Fruit fly (Drosophila melanogaster) whole organism, wandering third instar larva: ENCODE results near the gene Sf3b2.

Source experiments
- Abd-B ChIP-seq: fragments of >200 bp; optimal IDR thresholded peaks from 2 replicates; lab custom pipeline; 2017; ENCODE audit warnings: missing biosample characterization, missing genetic modification characterization
- CG32264 ChIP-seq: fragments of 200-800 bp; sonication (Bioruptor generic); optimal IDR thresholded peaks from 2 replicates; lab custom pipeline; 2016; ENCODE audit warnings: missing biosample characterization, missing genetic modification characterization
- CG9705 ChIP-seq: fragments of 200-800 bp; sonication (Bioruptor generic); optimal IDR thresholded peaks from 2 replicates; lab custom pipeline; 2018; ENCODE audit warnings: missing biosample characterization, mild to moderate bottlenecking, missing genetic modification characterization
- CrebA ChIP-seq: fragments of 200-800 bp; sonication (Bioruptor generic); optimal IDR thresholded peaks from 2 replicates; lab custom pipeline; 2016; ENCODE audit warnings: missing biosample characterization, mild to moderate bottlenecking, missing genetic modification characterization, borderline replicate concordance
- Dfd ChIP-seq: fragments of >200 bp; optimal IDR thresholded peaks from 2 replicates; lab custom pipeline; 2017; ENCODE audit warnings: missing biosample characterization, missing genetic modification characterization
- Dif ChIP-seq: fragments of 200-275, 200-300 bp; sonication (Bioruptor generic); optimal IDR thresholded peaks from 2 replicates; lab custom pipeline; 2018; ENCODE audit warnings: missing biosample characterization, missing genetic modification characterization; ENCODE audit not compliant: partially characterized antibody
- GATAd ChIP-seq: sonication (Bioruptor generic); optimal IDR thresholded peaks from 2 replicates; lab custom pipeline; 2016; ENCODE audit warnings: missing biosample characterization, missing genetic modification characterization
- HLH106 ChIP-seq: fragments of 200-800 bp; optimal IDR thresholded peaks from 3 replicates; lab custom pipeline; 2019; ENCODE audit warnings: missing biosample characterization, mild to moderate bottlenecking, missing genetic modification characterization, moderate library complexity
- Hnf4 ChIP-seq: fragments of 200-800 bp; sonication (Bioruptor generic); optimal IDR thresholded peaks from 2 replicates; lab custom pipeline; 2016; ENCODE audit warnings: missing biosample characterization, mild to moderate bottlenecking, missing genetic modification characterization
- Hr78 ChIP-seq: fragments of >200 bp; optimal IDR thresholded peaks from 2 replicates; lab custom pipeline; 2017; ENCODE audit warnings: missing biosample characterization, missing genetic modification characterization
- Hr83 ChIP-seq: fragments of 200-300 bp; sonication (Bioruptor generic); optimal IDR thresholded peaks from 2 replicates; lab custom pipeline; 2016; ENCODE audit warnings: missing biosample characterization, mild to moderate bottlenecking, missing genetic modification characterization, moderate library complexity; ENCODE audit not compliant: poor library complexity, severe bottlenecking
- Jra ChIP-seq: sonication (Bioruptor generic); optimal IDR thresholded peaks from 2 replicates; lab custom pipeline; 2016; ENCODE audit warnings: missing biosample characterization, missing genetic modification characterization
- Mio ChIP-seq: sonication (Bioruptor generic); optimal IDR thresholded peaks from 2 replicates; lab custom pipeline; 2016; ENCODE audit warnings: missing biosample characterization, missing genetic modification characterization
- Myc ChIP-seq: fragments of >200 bp; optimal IDR thresholded peaks from 2 replicates; lab custom pipeline; 2017
- N ChIP-seq: fragments of >200 bp; optimal IDR thresholded peaks from 2 replicates; lab custom pipeline; 2018; ENCODE audit warnings: missing biosample characterization, missing external identifiers, missing genetic modification characterization
- OdsH ChIP-seq: fragments of 200-800 bp; sonication (Bioruptor generic); optimal IDR thresholded peaks from 2 replicates; lab custom pipeline; 2016; ENCODE audit warnings: missing biosample characterization, mild to moderate bottlenecking, missing genetic modification characterization
- Rel ChIP-seq, 2 experiments: fragments of 200-800 bp; sonication (Bioruptor generic) in 1 of 2; optimal IDR thresholded peaks; 2 replicates in 1 of 2; 3 replicates in 1 of 2; lab custom pipeline; 2016 to 2019; ENCODE audit warnings: mild to moderate bottlenecking in 2 of 2, missing biosample characterization in 2 of 2, missing genetic modification characterization in 2 of 2, moderate library complexity in 1 of 2
- Sp1 ChIP-seq: fragments of 200-800 bp; sonication (Bioruptor generic); optimal IDR thresholded peaks from 3 replicates; lab custom pipeline; 2019; ENCODE audit warnings: missing biosample characterization, mild to moderate bottlenecking, missing genetic modification characterization, moderate library complexity
- Vsx2 ChIP-seq: fragments of 200-300, 225-300 bp; sonication (Bioruptor generic); optimal IDR thresholded peaks from 2 replicates; lab custom pipeline; 2018; ENCODE audit warnings: missing biosample characterization, missing genetic modification characterization; ENCODE audit not compliant: partially characterized antibody
- br ChIP-seq: fragments of 200-800 bp; sonication (Bioruptor generic); optimal IDR thresholded peaks from 2 replicates; lab custom pipeline; 2016; ENCODE audit warnings: missing biosample characterization, missing genetic modification characterization
- brk ChIP-seq: fragments of 200-800 bp; sonication (Bioruptor generic); optimal IDR thresholded peaks from 2 replicates; lab custom pipeline; 2016; ENCODE audit warnings: missing biosample characterization, mild to moderate bottlenecking, missing genetic modification characterization
- dl ChIP-seq, 2 experiments: fragments of 175-275, 200-275 bp in 1 of 2; fragments of 200-275 bp in 1 of 2; sonication (Bioruptor generic); optimal IDR thresholded peaks; lab custom pipeline; 2018; ENCODE audit warnings: mild to moderate bottlenecking in 2 of 2, missing biosample characterization in 2 of 2, missing genetic modification characterization in 2 of 2, moderate library complexity in 2 of 2; ENCODE audit not compliant: partially characterized antibody in 2 of 2, insufficient read depth in 1 of 2
- dmrt93B ChIP-seq: fragments of 200-800 bp; sonication (Bioruptor generic); optimal IDR thresholded peaks from 2 replicates; lab custom pipeline; 2018; ENCODE audit warnings: missing biosample characterization, mild to moderate bottlenecking, missing genetic modification characterization
- dsf ChIP-seq: sonication (Bioruptor generic); optimal IDR thresholded peaks from 2 replicates; lab custom pipeline; 2016; ENCODE audit warnings: missing biosample characterization, missing genetic modification characterization, borderline replicate concordance
- ey ChIP-seq: fragments of 200-800 bp; sonication (Bioruptor generic); optimal IDR thresholded peaks from 2 replicates; lab custom pipeline; 2016; ENCODE audit warnings: missing biosample characterization, missing genetic modification characterization
- foxo ChIP-seq, 2 experiments: fragments of 200-800 bp; sonication (Bioruptor generic); optimal IDR thresholded peaks; 2 replicates in 1 of 2; 3 replicates in 1 of 2; lab custom pipeline; 2016 to 2017; ENCODE audit warnings: missing biosample characterization in 2 of 2, missing genetic modification characterization in 2 of 2
- fru ChIP-seq: fragments of 200-800 bp; sonication (Bioruptor generic); optimal IDR thresholded peaks from 3 replicates; lab custom pipeline; 2016; ENCODE audit warnings: missing biosample characterization, mild to moderate bottlenecking, missing genetic modification characterization
- h ChIP-seq: fragments of 200-800 bp; sonication (Bioruptor generic); optimal IDR thresholded peaks from 3 replicates; lab custom pipeline; 2016; ENCODE audit warnings: missing biosample characterization, mild to moderate bottlenecking, missing genetic modification characterization
- jim ChIP-seq: fragments of 175-275, 200-325 bp; sonication (Bioruptor generic); optimal IDR thresholded peaks from 2 replicates; lab custom pipeline; 2016; ENCODE audit warnings: missing biosample characterization, mild to moderate bottlenecking, missing genetic modification characterization
- lola ChIP-seq: fragments of >200 bp; optimal IDR thresholded peaks from 2 replicates; lab custom pipeline; 2017; ENCODE audit warnings: missing biosample characterization, missing genetic modification characterization
- pan ChIP-seq: fragments of >200 bp; optimal IDR thresholded peaks from 2 replicates; lab custom pipeline; 2017
- psq ChIP-seq: fragments of 200-800 bp; sonication (Bioruptor generic); optimal IDR thresholded peaks from 3 replicates; lab custom pipeline; 2017; ENCODE audit warnings: missing biosample characterization, mild to moderate bottlenecking, missing genetic modification characterization, moderate library complexity
- rgr ChIP-seq: fragments of 200-800 bp; sonication (Bioruptor generic); optimal IDR thresholded peaks from 3 replicates; lab custom pipeline; 2016; ENCODE audit warnings: missing biosample characterization, mild to moderate bottlenecking, missing genetic modification characterization
- sage ChIP-seq: fragments of 200-800 bp; sonication (Bioruptor generic); optimal IDR thresholded peaks from 2 replicates; lab custom pipeline; 2016; ENCODE audit warnings: missing biosample characterization, mild to moderate bottlenecking, missing genetic modification characterization
- sv ChIP-seq: fragments of 200-800 bp; sonication (Bioruptor generic); optimal IDR thresholded peaks from 3 replicates; lab custom pipeline; 2016; ENCODE audit warnings: missing biosample characterization, missing genetic modification characterization
- tai ChIP-seq: sonication (Bioruptor generic); optimal IDR thresholded peaks from 2 replicates; lab custom pipeline; 2016; ENCODE audit warnings: missing biosample characterization, missing genetic modification characterization
- usp ChIP-seq: fragments of >200 bp; optimal IDR thresholded peaks from 2 replicates; lab custom pipeline; 2017; ENCODE audit warnings: missing biosample characterization, missing genetic modification characterization
- woc ChIP-seq: sonication (Bioruptor generic); optimal IDR thresholded peaks from 2 replicates; lab custom pipeline; 2016; ENCODE audit warnings: missing biosample characterization, mild to moderate bottlenecking, missing genetic modification characterization

Gene Sf3b2

dm6 chr2L:3029012-3029411 lies at the start of gene Sf3b2, which contains the start of gene CG17219:
TSS of gene Sf3b2 (minus strand) at chr2L:3029168.
TSS of gene CG17219 (plus strand) at chr2L:3029253.
- TF ChIP-seq usp (GFP tag; lab: Kevin White, UChicago) (no peak), Abd-B (GFP tag; lab: Kevin White, UChicago) (no peak), Rel (GFP tag; optimal IDR thresholded peaks at IDR 0.05; lab: Kevin White, UChicago) (no peak), Rel (tag; optimal IDR thresholded peaks at IDR 0.05; lab: Kevin White, UChicago) (peak; percentile 21), Myc (lab: Kevin White, UChicago) (peak; percentile 35), OdsH (no peak), Hr83 (GFP tag; lab: Kevin White, UChicago) (peak; percentile 49)

- TF ChIP-seq Dif (no peak), sv (GFP tag; lab: Kevin White, UChicago) (no peak), sage (GFP tag; lab: Kevin White, UChicago) (no peak), CG9705 (GFP tag; lab: Kevin White, UChicago) (no peak), pan (no peak), usp (GFP tag; lab: Kevin White, UChicago) (no peak), dsf (GFP tag; lab: Kevin White, UChicago) (no peak), OdsH (no peak), GATAd (GFP tag; lab: Kevin White, UChicago) (no peak), Vsx2 (GFP tag; lab: Kevin White, UChicago) (no peak)
Measured at dm6 chr2L:3078741-3079140, 49.8 kb upstream of the Sf3b2 start.

dm6 chr2L:3059624-3059919 lies 30.6 kb upstream of the Sf3b2 start:
- TF ChIP-seq CG32264: no peak

dm6 chr2L:3058772-3059623 lies 30.0 kb upstream of the Sf3b2 start:
- TF ChIP-seq tai (GFP tag; lab: Kevin White, UChicago) (no peak), lola (GFP tag; lab: Kevin White, UChicago) (no peak), OdsH (peak; percentile 21), Vsx2 (GFP tag; lab: Kevin White, UChicago) (no peak), Dif (no peak), Dfd (GFP tag; lab: Kevin White, UChicago) (no peak), Mio (no peak), sv (GFP tag; lab: Kevin White, UChicago) (no peak), pan (no peak), Jra (no peak), dmrt93B (GFP tag; lab: Kevin White, UChicago) (no peak), sage (GFP tag; lab: Kevin White, UChicago) (no peak), jim (no peak), h (GFP tag; lab: Kevin White, UChicago) (peak; percentile 38), Abd-B (GFP tag; lab: Kevin White, UChicago) (no peak), rgr (peak; percentile 18), br (GFP tag; lab: Kevin White, UChicago) (peak; percentile 19), GATAd (GFP tag; lab: Kevin White, UChicago) (no peak), psq (GFP tag; lab: Kevin White, UChicago) (peak; percentile 11), fru (no peak), woc (GFP tag; lab: Kevin White, UChicago) (peak; percentile 10), ey (GFP tag; lab: Kevin White, UChicago) (peak; percentile 38), HLH106 (tag; lab: Kevin White, UChicago) (peak; percentile 4), Hr78 (GFP tag; lab: Kevin White, UChicago) (no peak), usp (GFP tag; lab: Kevin White, UChicago) (no peak), Hnf4 (GFP tag; lab: Kevin White, UChicago) (no peak), CrebA (GFP tag; lab: Kevin White, UChicago) (no peak), Rel (GFP tag; optimal IDR thresholded peaks at IDR 0.05; lab: Kevin White, UChicago) (no peak), Rel (tag; optimal IDR thresholded peaks at IDR 0.05; lab: Kevin White, UChicago) (no peak), Myc (lab: Kevin White, UChicago) (no peak), CG32264 (no peak), foxo (GFP tag; optimal IDR thresholded peaks at IDR 0.05; lab: Kevin White, UChicago) (peak in 1 of 2 experiments; percentile 51), brk (GFP tag; lab: Kevin White, UChicago) (no peak), Hr83 (GFP tag; lab: Kevin White, UChicago) (no peak), dsf (GFP tag; lab: Kevin White, UChicago) (no peak), CG9705 (GFP tag; lab: Kevin White, UChicago) (no peak), Sp1 (GFP tag; lab: Kevin White, UChicago) (no peak), dl (GFP tag; optimal IDR thresholded peaks at IDR 0.05; lab: Kevin White, UChicago; ENCODE audit: insufficient read depth in 1 of 2, partially characterized antibody in 2 of 2) (no peak), N (GFP tag; lab: Kevin White, UChicago) (no peak)
- TF ChIP-seq, all 38 proteins: peak for 9
